Fruit fly (Drosophila melanogaster): Measurements from ENCODE around the gene Ugt36A1.

Gene Ugt36A1

dm6 chr2L:3594000-3594399, 24.9 kb upstream of the Ugt36A1 start (continued):
- TF ChIP-seq CG3065 (GFP tag; optimal IDR thresholded peaks at IDR 0.05) (no peak), dmrt99B (tag; optimal IDR thresholded peaks at IDR 0.05) (no peak), Asciz (GFP tag; optimal IDR thresholded peaks at IDR 0.05) (no peak), gsb (GFP tag; IDR thresholded peaks at IDR 0.05) (0 out of 2 replicates have a peak, but pooled peaks have one; percentile 10), CG1832 (GFP tag; optimal IDR thresholded peaks at IDR 0.05) (peak; percentile 27), trh (GFP tag; optimal IDR thresholded peaks at IDR 0.05) (no peak), CG7556 (GFP tag; optimal IDR thresholded peaks at IDR 0.05) (peak; percentile 14), her (GFP tag; optimal IDR thresholded peaks at IDR 0.05) (peak; percentile 11), NC2β (GFP tag; optimal IDR thresholded peaks at IDR 0.05) (peak; percentile 75), D19B (GFP tag; optimal IDR thresholded peaks at IDR 0.05) (no peak), wek (GFP tag; optimal IDR thresholded peaks at IDR 0.05) (no peak), chif (GFP tag; optimal IDR thresholded peaks at IDR 0.05) (peak; percentile 41 to 87), tll (GFP tag; optimal IDR thresholded peaks at IDR 0.05) (no peak), Sry-δ (GFP tag; optimal IDR thresholded peaks at IDR 0.05) (peak; percentile 14), ttk (GFP tag; IDR thresholded peaks at IDR 0.05) (no peak; the same call in 1 of the 2 replicates), kni (GFP tag; optimal IDR thresholded peaks at IDR 0.05) (no peak), CG13424 (tag; optimal IDR thresholded peaks at IDR 0.05) (peak; percentile 18), ewg (GFP tag; optimal IDR thresholded peaks at IDR 0.05) (no peak), NC2α (GFP tag; optimal IDR thresholded peaks at IDR 0.05) (no peak), pho (GFP tag; optimal IDR thresholded peaks at IDR 0.05) (no peak), gsb-n (tag; optimal IDR thresholded peaks at IDR 0.05) (peak; percentile 54), Gug (GFP tag; IDR thresholded peaks at IDR 0.05) (peak; percentile 50; the same call in 2 of the 4 replicates), CG14965 (GFP tag; optimal IDR thresholded peaks at IDR 0.05; ENCODE audit: borderline replicate concordance) (no peak), tgo (GFP tag; IDR thresholded peaks at IDR 0.05) (peak; percentile 42; the same call in 1 of the 3 replicates), Dfd (GFP tag; optimal IDR thresholded peaks at IDR 0.05) (no peak), crc (GFP tag; optimal IDR thresholded peaks at IDR 0.05) (no peak), Chrac-16 (GFP tag; optimal IDR thresholded peaks at IDR 0.05) (peak; percentile 60), CG8089 (GFP tag; optimal IDR thresholded peaks at IDR 0.05) (peak; percentile 27), lov (optimal IDR thresholded peaks at IDR 0.05) (no peak), lov (GFP tag; IDR thresholded peaks at IDR 0.05) (peak; percentile 69; the same call in 1 of the 3 replicates), CG10654 (GFP tag; optimal IDR thresholded peaks at IDR 0.05) (no peak), row (GFP tag; IDR thresholded peaks at IDR 0.05) (peak; percentile 57; the same call in 2 of the 3 replicates), ATbp (GFP tag; optimal IDR thresholded peaks at IDR 0.05) (no peak), kay (GFP tag; optimal IDR thresholded peaks at IDR 0.05) (no peak), da (GFP tag; optimal IDR thresholded peaks at IDR 0.05) (no peak), zfh2 (GFP tag; optimal IDR thresholded peaks at IDR 0.05) (no peak), trem (tag; optimal IDR thresholded peaks at IDR 0.05) (peak; percentile 50), ham (GFP tag; IDR thresholded peaks at IDR 0.05) (no peak), fd3F (GFP tag; optimal IDR thresholded peaks at IDR 0.05) (no peak), br (optimal IDR thresholded peaks at IDR 0.05) (no peak), CG17612 (GFP tag; IDR thresholded peaks at IDR 0.05) (no peak), CG14014 (GFP tag; IDR thresholded peaks at IDR 0.05) (no peak; the same call in 1 of the 2 replicates), pum (GFP tag; optimal IDR thresholded peaks at IDR 0.05) (peak; percentile 49), ato (GFP tag; IDR thresholded peaks at IDR 0.05; ENCODE audit: partially characterized antibody) (no peak), CG7839 (tag; optimal IDR thresholded peaks at IDR 0.05) (peak; percentile 50), CG6272 (GFP tag; IDR thresholded peaks at IDR 0.05) (0 out of 2 replicates have a peak, but pooled peaks have one; percentile 25), CG31441 (GFP tag; IDR thresholded peaks at IDR 0.05) (peak; percentile 41; the same call in 1 of the 2 replicates), CG10267 (tag; optimal IDR thresholded peaks at IDR 0.05) (peak; percentile 41), Fer2 (tag; optimal IDR thresholded peaks at IDR 0.05) (no peak), pita (GFP tag; optimal IDR thresholded peaks at IDR 0.05) (no peak), CG1529 (GFP tag; optimal IDR thresholded peaks at IDR 0.05) (peak; percentile 19), peb (GFP tag; IDR thresholded peaks at IDR 0.05) (0 out of 2 replicates have a peak, but pooled peaks have one; percentile 22)
